Fruit fly (Drosophila melanogaster): ENCODE data around the gene dnt.

DNA sequence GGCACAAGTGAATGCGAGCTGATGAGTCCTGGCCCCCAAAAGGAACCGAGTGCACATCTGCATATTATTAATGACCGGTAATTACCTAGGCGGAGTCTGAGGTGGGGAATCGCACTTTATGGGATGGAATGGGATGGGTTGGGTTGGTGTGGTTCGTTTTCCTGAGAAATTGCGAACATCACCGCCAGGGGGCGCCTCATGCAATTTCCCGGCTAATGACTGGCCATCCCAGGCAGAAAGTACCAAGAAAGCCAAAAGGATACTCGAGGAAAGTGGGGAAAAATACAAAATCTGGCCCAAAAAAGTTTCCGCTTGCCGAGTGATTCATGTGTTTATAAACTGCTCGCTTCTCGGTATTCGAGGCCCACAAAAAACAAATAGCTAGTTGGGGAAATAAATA, 43.7 kb downstream of the dnt start:
- no peak for TF ChIP-seq Smox (GFP tag; optimal IDR thresholded peaks at IDR 0.05)
- no peak for TF ChIP-seq CG16779 (tag; optimal IDR thresholded peaks at IDR 0.05)
- TF ChIP-seq fd85E (GFP tag; optimal IDR thresholded peaks at IDR 0.05) = no peak
- no peak for TF ChIP-seq CG11762 (GFP tag; optimal IDR thresholded peaks at IDR 0.05; ENCODE audit: insufficient read depth)
